Fruit fly (Drosophila melanogaster) whole organism, embryonic: Measurements from ENCODE around the gene CG13876.

ENCODE experiments used
- Asciz ChIP-seq: fragments of 200-800 bp; sonication (Bioruptor generic); optimal IDR thresholded peaks from 2 replicates; lab custom pipeline; 2017; ENCODE audit warnings: missing biosample characterization, mild to moderate bottlenecking, missing genetic modification characterization, missing genetic modification reagents
- CG10654 ChIP-seq: fragments of 200-800 bp; sonication (Bioruptor generic); optimal IDR thresholded peaks from 2 replicates; lab custom pipeline; 2016; ENCODE audit warnings: missing biosample characterization, missing genetic modification characterization
- CG11085 ChIP-seq: fragments of 200-800 bp; sonication (Bioruptor generic); IDR thresholded peaks from 2 replicates; pipeline ENCODE4 v1.3.6; 2022; ENCODE audit warnings: missing biosample characterization, missing genetic modification characterization
- CG15269 ChIP-seq: fragments of 200-800 bp; sonication (Bioruptor generic); optimal IDR thresholded peaks from 2 replicates; lab custom pipeline; 2018; ENCODE audit warnings: missing biosample characterization, mild to moderate bottlenecking, missing genetic modification characterization, moderate library complexity
- CG17385 ChIP-seq: fragments of 200-800 bp; sonication (Bioruptor generic); optimal IDR thresholded peaks from 3 replicates; lab custom pipeline; 2018; ENCODE audit warnings: missing biosample characterization, mild to moderate bottlenecking, missing genetic modification characterization
- CG17612 ChIP-seq: fragments of 200-800 bp; sonication (Bioruptor generic); IDR thresholded peaks from 2 replicates; pipeline ENCODE4 v1.3.6; 2022; ENCODE audit warnings: missing biosample characterization, missing genetic modification characterization
- CG2129 ChIP-seq: fragments of 200-800 bp; sonication (Bioruptor generic); IDR thresholded peaks from 2 replicates; pipeline ENCODE4 v1.3.6; 2022; ENCODE audit warnings: missing biosample characterization, missing genetic modification characterization; ENCODE audit not compliant: partially characterized antibody
- CG31365 ChIP-seq: fragments of 200-800 bp; sonication (Bioruptor generic); optimal IDR thresholded peaks from 2 replicates; lab custom pipeline; 2018; ENCODE audit warnings: missing biosample characterization, mild to moderate bottlenecking, missing genetic modification characterization
- CG32772 ChIP-seq: fragments of 200-800 bp; sonication (Bioruptor generic); IDR thresholded peaks from 2 replicates; pipeline ENCODE4 v1.3.6; 2022; ENCODE audit warnings: missing biosample characterization, missing genetic modification characterization
- CG4360 ChIP-seq: fragments of 200-800 bp; sonication (Bioruptor generic); IDR thresholded peaks from 2 replicates; pipeline ENCODE4 v1.3.6; 2022; ENCODE audit warnings: missing biosample characterization, missing genetic modification characterization
- CG43689 ChIP-seq: fragments of 200-800 bp; sonication (Bioruptor generic); IDR thresholded peaks from 2 replicates; pipeline ENCODE4 v1.3.6; 2022; ENCODE audit warnings: missing biosample characterization, missing genetic modification characterization
- CG5180 ChIP-seq: fragments of 200-800 bp; sonication (Bioruptor generic); optimal IDR thresholded peaks from 3 replicates; lab custom pipeline; 2017; ENCODE audit warnings: missing biosample characterization, missing genetic modification characterization, mild to moderate bottlenecking, moderate library complexity, missing genetic modification reagents
- CG5953 ChIP-seq: fragments of 200-800 bp; sonication (Bioruptor generic); IDR thresholded peaks from 2 replicates; pipeline ENCODE4 v1.3.6; 2022; ENCODE audit warnings: missing biosample characterization, missing genetic modification characterization
- CG7928 ChIP-seq: fragments of 200-800 bp; sonication (Bioruptor generic); optimal IDR thresholded peaks from 2 replicates; lab custom pipeline; 2017; ENCODE audit warnings: missing biosample characterization, mild to moderate bottlenecking, missing genetic modification characterization
- CG8478 ChIP-seq: fragments of >200 bp; optimal IDR thresholded peaks from 2 replicates; lab custom pipeline; 2018
- CG9215 ChIP-seq: fragments of 200-800 bp; sonication (Bioruptor generic); IDR thresholded peaks from 2 replicates; pipeline ENCODE4 v1.3.6; 2022; ENCODE audit warnings: missing biosample characterization, missing genetic modification characterization
- Doc3 ChIP-seq: fragments of 200-800 bp; sonication (Bioruptor generic); IDR thresholded peaks from 3 replicates; pipeline ENCODE4 v1.3.6; 2022; ENCODE audit warnings: missing biosample characterization, missing genetic modification characterization; ENCODE audit not compliant: partially characterized antibody
- ERR ChIP-seq: fragments of 200-800 bp; sonication (Bioruptor generic); optimal IDR thresholded peaks from 2 replicates; lab custom pipeline; 2016; ENCODE audit warnings: missing biosample characterization, missing genetic modification characterization
- GATAe ChIP-seq: fragments of 200-800 bp; sonication (Bioruptor generic); conservative IDR thresholded peaks from 2 replicates; pipeline ENCODE4 v1.3.6; 2022; ENCODE audit warnings: missing biosample characterization, missing genetic modification characterization
- Hand ChIP-seq: fragments of 200-800 bp; sonication (Bioruptor generic); optimal IDR thresholded peaks from 2 replicates; lab custom pipeline; 2017; ENCODE audit warnings: mild to moderate bottlenecking, missing biosample characterization, missing genetic modification reagents, missing genetic modification characterization
- Hmr ChIP-seq: fragments of 200-800 bp; sonication (Bioruptor generic); optimal IDR thresholded peaks from 3 replicates; lab custom pipeline; 2017; ENCODE audit warnings: mild to moderate bottlenecking, missing biosample characterization, missing genetic modification reagents, missing genetic modification characterization
- MESR4 ChIP-seq: fragments of 200-800 bp; sonication (Bioruptor generic); optimal IDR thresholded peaks from 2 replicates; lab custom pipeline; 2018; ENCODE audit warnings: missing biosample characterization, mild to moderate bottlenecking, missing genetic modification characterization, moderate library complexity
- Mes4 ChIP-seq: fragments of 200-800 bp; sonication (Bioruptor generic); optimal IDR thresholded peaks from 2 replicates; lab custom pipeline; 2016; ENCODE audit warnings: missing biosample characterization, missing genetic modification characterization
- NFAT ChIP-seq: fragments of 200-800 bp; sonication (Bioruptor generic); IDR thresholded peaks from 2 replicates; pipeline ENCODE4 v1.3.6; 2022; ENCODE audit warnings: missing biosample characterization, missing genetic modification characterization
- Six4 ChIP-seq: fragments of 200-800 bp; sonication (Bioruptor generic); optimal IDR thresholded peaks from 2 replicates; lab custom pipeline; 2016; ENCODE audit warnings: missing biosample characterization, missing genetic modification characterization
- Spps ChIP-seq: fragments of 200-800 bp; sonication (Bioruptor generic); optimal IDR thresholded peaks from 2 replicates; lab custom pipeline; 2018; ENCODE audit warnings: missing biosample characterization, mild to moderate bottlenecking, missing genetic modification characterization
- ap ChIP-seq: fragments of 200-800 bp; sonication (Bioruptor generic); IDR thresholded peaks from 2 replicates; pipeline ENCODE4 v1.3.6; 2022; ENCODE audit warnings: missing biosample characterization, missing genetic modification characterization
- ara ChIP-seq: fragments of 200-800 bp; sonication (Bioruptor generic); IDR thresholded peaks from 2 replicates; pipeline ENCODE4 v1.3.6; 2022; ENCODE audit warnings: missing biosample characterization, missing genetic modification characterization
- chinmo ChIP-seq: fragments of 200-800 bp; sonication (Bioruptor generic); IDR thresholded peaks from 4 replicates; pipeline ENCODE4 v1.3.6; 2022; ENCODE audit warnings: missing biosample characterization, missing genetic modification characterization; ENCODE audit not compliant: partially characterized antibody
- danr ChIP-seq: fragments of 200-800 bp; sonication (Bioruptor generic); IDR thresholded peaks from 2 replicates; pipeline ENCODE4 v1.3.6; 2022; ENCODE audit warnings: missing biosample characterization, missing genetic modification characterization
- fd96Cb ChIP-seq: fragments of 200-800 bp; sonication (Bioruptor generic); optimal IDR thresholded peaks from 2 replicates; lab custom pipeline; 2018; ENCODE audit warnings: missing biosample characterization, mild to moderate bottlenecking, missing genetic modification characterization, moderate library complexity
- hth ChIP-seq: fragments of >200 bp; optimal IDR thresholded peaks from 2 replicates; lab custom pipeline; 2017; ENCODE audit warnings: inconsistent platforms
- jigr1 ChIP-seq: fragments of 200-800 bp; sonication (Bioruptor generic); IDR thresholded peaks from 3 replicates; pipeline ENCODE4 v1.3.6; 2022; ENCODE audit warnings: missing biosample characterization, missing genetic modification characterization
- lov ChIP-seq, 2 experiments: fragments of 200-800 bp in 1 of 2; fragments of >200 bp in 1 of 2; sonication (Bioruptor generic) in 1 of 2; IDR thresholded peaks in 1 of 2; optimal IDR thresholded peaks in 1 of 2; 2 replicates in 1 of 2; 3 replicates in 1 of 2; pipeline versions ENCODE4 v1.3.6 to Lab custom; 2017 to 2022; ENCODE audit warnings: missing biosample characterization in 1 of 2, missing genetic modification characterization in 1 of 2
- nerfin-2 ChIP-seq: fragments of 200-800 bp; sonication (Bioruptor generic); IDR thresholded peaks from 2 replicates; pipeline ENCODE4 v1.3.6; 2022; ENCODE audit warnings: missing biosample characterization, missing genetic modification characterization; ENCODE audit not compliant: partially characterized antibody
- phol ChIP-seq: fragments of 200-800 bp; sonication (Bioruptor generic); optimal IDR thresholded peaks from 3 replicates; lab custom pipeline; 2018; ENCODE audit warnings: missing biosample characterization, mild to moderate bottlenecking, missing genetic modification characterization, moderate library complexity
- pum ChIP-seq: fragments of 200-800 bp; sonication (Bioruptor generic); optimal IDR thresholded peaks from 2 replicates; lab custom pipeline; 2016; ENCODE audit warnings: missing biosample characterization, missing genetic modification characterization
- pzg ChIP-seq: fragments of 200-800 bp; sonication (Bioruptor generic); optimal IDR thresholded peaks from 3 replicates; lab custom pipeline; 2018; ENCODE audit warnings: missing biosample characterization, mild to moderate bottlenecking, missing genetic modification characterization, moderate library complexity
- ranshi ChIP-seq: fragments of 200-800 bp; sonication (Bioruptor generic); IDR thresholded peaks from 2 replicates; pipeline ENCODE4 v1.3.6; 2022; ENCODE audit warnings: missing biosample characterization, missing genetic modification characterization
- row ChIP-seq: fragments of 200-800 bp; sonication (Bioruptor generic); IDR thresholded peaks from 3 replicates; pipeline ENCODE4 v1.3.6; 2022; ENCODE audit warnings: missing biosample characterization, missing genetic modification characterization
- sisA ChIP-seq: fragments of 200-800 bp; sonication (Bioruptor generic); IDR thresholded peaks from 2 replicates; pipeline ENCODE4 v1.3.6; 2022; ENCODE audit warnings: missing biosample characterization, missing genetic modification characterization
- slbo ChIP-seq: fragments of 200-800 bp; sonication (Bioruptor generic); IDR thresholded peaks from 2 replicates; pipeline ENCODE4 v1.3.6; 2022; ENCODE audit warnings: missing biosample characterization, missing genetic modification characterization
- sob ChIP-seq: fragments of 200-800 bp; sonication (Bioruptor generic); IDR thresholded peaks from 2 replicates; pipeline ENCODE4 v1.3.6; 2022; ENCODE audit warnings: missing biosample characterization, missing genetic modification characterization
- stwl ChIP-seq: fragments of 200-800 bp; sonication (Bioruptor generic); optimal IDR thresholded peaks from 3 replicates; lab custom pipeline; 2018; ENCODE audit warnings: missing biosample characterization, mild to moderate bottlenecking, missing genetic modification characterization, moderate library complexity
- twi ChIP-seq: fragments of 200-800 bp; optimal IDR thresholded peaks from 2 replicates; lab custom pipeline; 2019; ENCODE audit warnings: missing biosample characterization, mild to moderate bottlenecking, missing genetic modification characterization, moderate library complexity
- vvl ChIP-seq: fragments of 200-800 bp; sonication (Bioruptor generic); IDR thresholded peaks from 2 replicates; pipeline ENCODE4 v1.3.6; 2022; ENCODE audit warnings: missing biosample characterization, missing genetic modification characterization
- wor ChIP-seq: fragments of 200-800 bp; sonication (Bioruptor generic); IDR thresholded peaks from 2 replicates; pipeline ENCODE4 v1.3.6; 2022; ENCODE audit warnings: missing biosample characterization, missing genetic modification characterization
- zen ChIP-seq: fragments of 200-800 bp; sonication (Bioruptor generic); optimal IDR thresholded peaks from 3 replicates; lab custom pipeline; 2018; ENCODE audit warnings: missing biosample characterization, mild to moderate bottlenecking, missing genetic modification characterization, moderate library complexity

CG13876 gene

DNA sequence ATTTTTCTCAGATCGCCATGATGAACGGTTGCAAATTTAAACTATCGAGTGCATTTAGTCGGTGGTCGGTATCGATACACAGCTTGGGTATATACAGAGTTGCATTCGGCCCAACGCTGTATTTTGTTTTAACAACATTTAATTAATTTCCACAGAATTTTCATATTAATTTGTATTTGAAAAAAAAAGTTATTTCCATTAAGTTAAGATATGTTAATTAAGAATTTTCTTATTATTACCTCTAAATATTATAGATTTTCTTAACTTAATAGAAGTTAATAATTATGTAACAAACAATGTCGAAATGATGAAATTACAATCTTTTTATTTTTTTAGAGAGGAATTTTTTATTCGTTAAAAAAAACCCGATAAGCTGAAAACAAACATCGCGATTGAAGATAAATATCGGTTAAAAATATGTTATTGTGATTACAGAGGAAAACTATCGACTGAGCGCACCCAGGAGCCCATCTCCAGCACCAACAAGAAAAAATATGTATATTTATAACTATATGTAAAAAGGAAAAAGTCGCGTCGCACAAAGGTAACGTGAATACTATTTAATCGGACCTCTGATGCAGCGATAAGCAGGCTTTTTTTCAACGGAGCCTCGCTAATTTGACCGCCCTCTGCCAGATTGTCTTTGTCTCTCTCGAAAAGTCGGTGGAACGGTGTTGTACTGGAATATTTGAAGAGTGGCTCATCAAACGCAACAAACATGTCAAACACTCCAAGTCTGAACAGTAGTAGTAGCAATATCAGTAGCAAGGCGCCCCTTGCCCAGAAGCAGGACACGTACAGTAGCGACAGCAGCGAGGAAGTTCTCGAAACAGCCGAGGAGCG is 6.0 kb upstream of the CG13876 start, which contains the start of the genes rno and mri (continued):
- TF ChIP-seq phol (tag; lab: Kevin White, UChicago) (peak; percentile 99), sob (GFP tag; lab: Robert Waterston, UW) (peak; percentile 69), danr (no peak), Mes4 (GFP tag; lab: Kevin White, UChicago) (no peak), Spps (peak; percentile 15), hth (lab: Kevin White, UChicago) (no peak), slbo (GFP tag; lab: Robert Waterston, UW) (peak; percentile 78), CG31365 (tag; lab: Kevin White, UChicago) (no peak), stwl (tag; lab: Kevin White, UChicago) (peak; percentile 63), pzg (GFP tag; lab: Kevin White, UChicago) (peak; percentile 35), fd96Cb (tag; lab: Kevin White, UChicago) (peak; percentile 79), CG17385 (GFP tag; lab: Kevin White, UChicago) (peak; percentile 46), CG2129 (GFP tag; lab: Robert Waterston, UW) (peak; percentile 82), ranshi (peak; percentile 83), ara (GFP tag; lab: Robert Waterston, UW) (peak; percentile 56; the same call in 1 of the 2 replicates), Hmr (GFP tag; lab: Kevin White, UChicago) (peak; percentile 71), NFAT (GFP tag; lab: Robert Waterston, UW) (peak; percentile 53), CG17612 (GFP tag; lab: Robert Waterston, UW) (no peak), Six4 (GFP tag; lab: Kevin White, UChicago) (peak; percentile 61), sisA (peak; percentile 64; the same call in 1 of the 2 replicates), Asciz (GFP tag; lab: Kevin White, UChicago) (no peak), CG15269 (tag; lab: Kevin White, UChicago) (peak; percentile 79), Hand (GFP tag; lab: Kevin White, UChicago) (no peak), Doc3 (GFP tag; lab: Robert Waterston, UW) (peak; percentile 91), MESR4 (GFP tag; lab: Kevin White, UChicago) (peak; percentile 93), CG7928 (GFP tag; lab: Kevin White, UChicago) (no peak), CG43689 (GFP tag; lab: Robert Waterston, UW) (no peak), CG9215 (GFP tag; lab: Robert Waterston, UW) (peak; percentile 73), CG11085 (peak; percentile 63; the same call in 1 of the 2 replicates), CG32772 (peak; percentile 79), row (GFP tag; lab: Robert Waterston, UW) (peak; percentile 86), nerfin-2 (peak; percentile 90), CG5180 (GFP tag; lab: Kevin White, UChicago) (peak; percentile 53), GATAe (GFP tag; lab: Robert Waterston, UW) (no peak), zen (peak; percentile 81), twi (tag; lab: Kevin White, UChicago) (peak; percentile 62), CG5953 (peak; percentile 21; the same call in 1 of the 2 replicates), ap (GFP tag; lab: Robert Waterston, UW) (peak; percentile 50), wor (no peak; the same call in 1 of the 2 replicates), jigr1 (peak; percentile 72; the same call in 1 of the 3 replicates), ERR (GFP tag; lab: Kevin White, UChicago) (no peak), CG10654 (peak; percentile 40), chinmo (GFP tag; lab: Robert Waterston, UW) (peak; percentile 85; the same call in 2 of the 4 replicates), vvl (GFP tag; lab: Robert Waterston, UW) (peak; percentile 81), pum (GFP tag; lab: Kevin White, UChicago) (peak; percentile 20), CG8478 (lab: Kevin White, UChicago) (no peak), lov (optimal IDR thresholded peaks at IDR 0.05; lab: Kevin White, UChicago) (no peak), lov (GFP tag; IDR thresholded peaks at IDR 0.05; lab: Robert Waterston, UW) (0 out of 3 replicates have a peak, but pooled peaks have one; percentile 44), CG4360 (GFP tag; lab: Robert Waterston, UW) (no peak)
